Fruit fly (Drosophila melanogaster) whole organism, adult: ENCODE results near the gene CG14965.

Source experiments
- CG12768 ChIP-seq: fragments of 200-800 bp; sonication (Bioruptor generic); optimal IDR thresholded peaks from 2 replicates; lab custom pipeline; 2017; ENCODE audit warnings: missing biosample characterization, missing genetic modification characterization, mild to moderate bottlenecking, moderate library complexity, missing genetic modification reagents
- CG14711 ChIP-seq: fragments of 200-800 bp; sonication (Bioruptor generic); optimal IDR thresholded peaks from 2 replicates; lab custom pipeline; 2018; ENCODE audit warnings: missing biosample characterization, mild to moderate bottlenecking, missing genetic modification characterization, moderate library complexity
- CG33017 ChIP-seq: fragments of 200-800 bp; sonication (Bioruptor generic); optimal IDR thresholded peaks from 2 replicates; lab custom pipeline; 2018; ENCODE audit warnings: missing biosample characterization, mild to moderate bottlenecking, missing genetic modification characterization, moderate library complexity
- CG5204 ChIP-seq: fragments of 200-800 bp; sonication (Bioruptor generic); optimal IDR thresholded peaks from 2 replicates; lab custom pipeline; 2016; ENCODE audit warnings: missing biosample characterization, missing genetic modification characterization
- Crg-1 ChIP-seq: fragments of 200-800 bp; sonication (Bioruptor generic); optimal IDR thresholded peaks from 2 replicates; lab custom pipeline; 2016; ENCODE audit warnings: missing biosample characterization, missing genetic modification characterization
- Mnt ChIP-seq: fragments of 200-800 bp; sonication (Bioruptor generic); optimal IDR thresholded peaks from 2 replicates; lab custom pipeline; 2016; ENCODE audit warnings: missing biosample characterization, mild to moderate bottlenecking, missing genetic modification characterization
- cic ChIP-seq: fragments of 200-800 bp; sonication (Bioruptor generic); optimal IDR thresholded peaks from 2 replicates; lab custom pipeline; 2017; ENCODE audit warnings: missing biosample characterization, mild to moderate bottlenecking, missing genetic modification characterization, moderate library complexity
- kay ChIP-seq: fragments of 200-800 bp; sonication (Bioruptor generic); peaks from one replicate; lab custom pipeline; 2016; ENCODE audit warnings: missing biosample characterization, missing genetic modification characterization, borderline replicate concordance
- tj ChIP-seq: fragments of 200-800 bp; sonication (Bioruptor generic); optimal IDR thresholded peaks from 3 replicates; lab custom pipeline; 2017; ENCODE audit warnings: missing biosample characterization, mild to moderate bottlenecking, missing genetic modification characterization, moderate library complexity

DNA sequence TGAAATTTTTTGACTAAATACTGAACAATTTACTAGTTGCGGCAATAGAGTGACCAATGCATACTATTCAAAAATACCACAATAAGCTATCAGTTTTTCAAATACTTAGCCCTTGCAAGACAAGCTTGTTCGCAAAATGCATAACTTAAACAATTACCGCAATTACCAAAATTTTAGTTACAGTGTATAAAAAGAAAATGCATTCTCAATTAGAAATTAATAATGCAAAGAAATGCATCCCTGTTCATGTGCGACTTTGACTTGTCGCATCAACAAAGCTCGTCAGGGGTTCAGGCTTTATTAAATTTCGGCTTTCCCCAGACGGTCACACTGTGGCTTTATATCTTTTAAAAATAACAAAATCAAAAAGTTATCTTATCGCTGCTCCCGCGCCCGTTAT lies 26.6 kb upstream of the CG14965 start, which contains the start of the genes hob and nSMase:
- TF ChIP-seq tj (GFP tag; lab: Kevin White, UChicago) (peak; percentile 8), Mnt (GFP tag; lab: Kevin White, UChicago) (peak; percentile 60), Crg-1 (GFP tag; lab: Kevin White, UChicago) (no peak), CG5204 (GFP tag; lab: Kevin White, UChicago) (no peak), CG12768 (no peak), kay (GFP tag; lab: Kevin White, UChicago) (no peak), cic (GFP tag; lab: Kevin White, UChicago) (peak; percentile 47), CG33017 (no peak), CG14711 (tag; lab: Kevin White, UChicago) (peak; percentile 14)
